Fruit fly (Drosophila melanogaster) whole organism, embryonic: Measurements from ENCODE around the gene Creld.
A peak's percentile ranks its signal among the peaks of the same experiment; 100 is the strongest.

Source experiments
- Ada2b ChIP-seq: fragments of 200-800 bp; sonication (Bioruptor generic); IDR thresholded peaks from 2 replicates; pipeline ENCODE4 v1.3.6; 2022; ENCODE audit warnings: missing biosample characterization, missing genetic modification characterization
- Blimp-1 ChIP-seq: fragments of 200-800 bp; sonication (Bioruptor generic); optimal IDR thresholded peaks from 3 replicates; lab custom pipeline; 2018; ENCODE audit warnings: missing biosample characterization, missing genetic modification characterization, mild to moderate bottlenecking, moderate library complexity, missing genetic modification reagents
- CG10147 ChIP-seq: fragments of 200-800 bp; sonication (Bioruptor generic); optimal IDR thresholded peaks from 2 replicates; lab custom pipeline; 2019; ENCODE audit warnings: missing biosample characterization, mild to moderate bottlenecking, missing genetic modification characterization, moderate library complexity
- CG10462 ChIP-seq: fragments of 200-800 bp; sonication (Bioruptor generic); optimal IDR thresholded peaks from 2 replicates; lab custom pipeline; 2016; ENCODE audit warnings: missing biosample characterization, missing genetic modification characterization
- CG12659 ChIP-seq: fragments of 200-800 bp; sonication (Bioruptor generic); optimal IDR thresholded peaks from 3 replicates; lab custom pipeline; 2017; ENCODE audit warnings: mild to moderate bottlenecking, missing biosample characterization, missing genetic modification reagents, missing genetic modification characterization
- CG13424 ChIP-seq: fragments of 200-800 bp; sonication (Bioruptor generic); optimal IDR thresholded peaks from 2 replicates; lab custom pipeline; 2019; ENCODE audit warnings: missing biosample characterization, mild to moderate bottlenecking, missing genetic modification characterization, moderate library complexity
- CG13624 ChIP-seq: fragments of 200-800 bp; sonication (Bioruptor generic); optimal IDR thresholded peaks from 2 replicates; lab custom pipeline; 2016; ENCODE audit warnings: missing biosample characterization, missing genetic modification characterization
- CG15011 ChIP-seq: fragments of 200-800 bp; sonication (Bioruptor generic); optimal IDR thresholded peaks from 3 replicates; lab custom pipeline; 2018; ENCODE audit warnings: missing biosample characterization, mild to moderate bottlenecking, missing genetic modification characterization
- CG15479 ChIP-seq: fragments of 200-800 bp; sonication (Bioruptor generic); optimal IDR thresholded peaks from 3 replicates; lab custom pipeline; 2019; ENCODE audit warnings: missing biosample characterization, mild to moderate bottlenecking, missing genetic modification characterization, moderate library complexity
- CG16813 ChIP-seq: fragments of 200-800 bp; sonication (Bioruptor generic); IDR thresholded peaks from 3 replicates; pipeline ENCODE4 v1.3.6; 2022; ENCODE audit warnings: missing biosample characterization, missing genetic modification characterization; ENCODE audit not compliant: partially characterized antibody
- CG18599 ChIP-seq: fragments of 200-800 bp; sonication (Bioruptor generic); optimal IDR thresholded peaks from 3 replicates; lab custom pipeline; 2017; ENCODE audit warnings: missing biosample characterization, missing genetic modification characterization, mild to moderate bottlenecking, moderate library complexity, missing genetic modification reagents
- CG31224 ChIP-seq: fragments of 200-800 bp; sonication (Bioruptor generic); IDR thresholded peaks from 2 replicates; pipeline ENCODE4 v1.3.6; 2022; ENCODE audit warnings: missing biosample characterization, missing genetic modification characterization
- CG4282 ChIP-seq: fragments of 200-800 bp; sonication (Bioruptor generic); optimal IDR thresholded peaks from 2 replicates; lab custom pipeline; 2016; ENCODE audit warnings: missing biosample characterization, missing genetic modification characterization
- CG6654 ChIP-seq: fragments of 200-800 bp; sonication (Bioruptor generic); optimal IDR thresholded peaks from 2 replicates; lab custom pipeline; 2017; ENCODE audit warnings: missing biosample characterization, mild to moderate bottlenecking, missing genetic modification characterization
- CG7745 ChIP-seq: fragments of 200-800 bp; sonication (Bioruptor generic); optimal IDR thresholded peaks from 2 replicates; lab custom pipeline; 2018; ENCODE audit warnings: missing biosample characterization, mild to moderate bottlenecking, missing genetic modification characterization, moderate library complexity
- CG7786 ChIP-seq: fragments of 200-800 bp; sonication (Bioruptor generic); optimal IDR thresholded peaks from 2 replicates; lab custom pipeline; 2016; ENCODE audit warnings: missing biosample characterization, missing genetic modification characterization
- CHES-1-like ChIP-seq: fragments of 200-800 bp; sonication (Bioruptor generic); optimal IDR thresholded peaks from 2 replicates; lab custom pipeline; 2016; ENCODE audit warnings: missing biosample characterization, missing genetic modification characterization
- Chrac-16 ChIP-seq: fragments of 200-800 bp; sonication (Bioruptor generic); optimal IDR thresholded peaks from 3 replicates; lab custom pipeline; 2016; ENCODE audit warnings: missing biosample characterization, missing genetic modification characterization
- Doc3 ChIP-seq: fragments of 200-800 bp; sonication (Bioruptor generic); IDR thresholded peaks from 3 replicates; pipeline ENCODE4 v1.3.6; 2022; ENCODE audit warnings: missing biosample characterization, missing genetic modification characterization; ENCODE audit not compliant: partially characterized antibody
- Dref ChIP-seq: fragments of 200-800 bp; sonication (Bioruptor generic); IDR thresholded peaks from 2 replicates; pipeline ENCODE4 v1.3.6; 2022; ENCODE audit warnings: missing biosample characterization, missing genetic modification characterization
- Drgx ChIP-seq: fragments of 200-800 bp; sonication (Bioruptor generic); IDR thresholded peaks from 2 replicates; pipeline ENCODE4 v1.3.6; 2022; ENCODE audit warnings: missing biosample characterization, missing genetic modification characterization
- Fer2 ChIP-seq: fragments of 200-800 bp; sonication (Bioruptor generic); optimal IDR thresholded peaks from 2 replicates; lab custom pipeline; 2018; ENCODE audit warnings: missing biosample characterization, mild to moderate bottlenecking, missing genetic modification characterization, moderate library complexity
- Fer3 ChIP-seq: fragments of 200-800 bp; sonication (Bioruptor generic); optimal IDR thresholded peaks from 2 replicates; lab custom pipeline; 2018; ENCODE audit warnings: missing biosample characterization, mild to moderate bottlenecking, missing genetic modification characterization, moderate library complexity
- GATAe ChIP-seq: fragments of 200-800 bp; sonication (Bioruptor generic); conservative IDR thresholded peaks from 2 replicates; pipeline ENCODE4 v1.3.6; 2022; ENCODE audit warnings: missing biosample characterization, missing genetic modification characterization
- HLH4C ChIP-seq: fragments of 200-800 bp; sonication (Bioruptor generic); IDR thresholded peaks from 3 replicates; pipeline ENCODE4 v1.3.6; 2022; ENCODE audit warnings: missing biosample characterization, missing genetic modification characterization; ENCODE audit not compliant: partially characterized antibody
- HmgZ ChIP-seq: fragments of 200-800 bp; sonication (Bioruptor generic); optimal IDR thresholded peaks from 2 replicates; lab custom pipeline; 2018; ENCODE audit warnings: missing biosample characterization, mild to moderate bottlenecking, missing genetic modification characterization
- Hr39 ChIP-seq: fragments of >200 bp; optimal IDR thresholded peaks from 2 replicates; lab custom pipeline; 2017
- Meics ChIP-seq: fragments of 200-800 bp; sonication (Bioruptor generic); optimal IDR thresholded peaks from 2 replicates; lab custom pipeline; 2017; ENCODE audit warnings: missing biosample characterization, mild to moderate bottlenecking, missing genetic modification characterization
- Nf-YA ChIP-seq: fragments of 200-800 bp; sonication (Bioruptor generic); IDR thresholded peaks from 2 replicates; pipeline ENCODE4 v1.3.6; 2022; ENCODE audit warnings: missing biosample characterization, missing genetic modification characterization
- Rx ChIP-seq: fragments of 200-800 bp; sonication (Bioruptor generic); IDR thresholded peaks from 2 replicates; pipeline ENCODE4 v1.3.6; 2022; ENCODE audit warnings: missing biosample characterization, missing genetic modification characterization
- Ssrp ChIP-seq: fragments of 200-800 bp; sonication (Bioruptor generic); optimal IDR thresholded peaks from 2 replicates; lab custom pipeline; 2018; ENCODE audit warnings: missing biosample characterization, mild to moderate bottlenecking, missing genetic modification characterization, moderate library complexity
- ara ChIP-seq: fragments of 200-800 bp; sonication (Bioruptor generic); IDR thresholded peaks from 2 replicates; pipeline ENCODE4 v1.3.6; 2022; ENCODE audit warnings: missing biosample characterization, missing genetic modification characterization
- cato ChIP-seq: fragments of 200-800 bp; sonication (Bioruptor generic); optimal IDR thresholded peaks from 2 replicates; lab custom pipeline; 2016; ENCODE audit warnings: missing biosample characterization, missing genetic modification characterization, borderline replicate concordance
- corto ChIP-seq: fragments of 200-800 bp; sonication (Bioruptor generic); optimal IDR thresholded peaks from 2 replicates; lab custom pipeline; 2016; ENCODE audit warnings: missing biosample characterization, mild to moderate bottlenecking, missing genetic modification characterization, moderate library complexity
- crp ChIP-seq, 2 experiments: fragments of 200-800 bp; sonication (Bioruptor generic); optimal IDR thresholded peaks; 2 replicates in 1 of 2; 3 replicates in 1 of 2; lab custom pipeline; 2017; ENCODE audit warnings: missing biosample characterization in 2 of 2, missing genetic modification characterization in 2 of 2, mild to moderate bottlenecking in 1 of 2, moderate library complexity in 1 of 2
- cwo ChIP-seq: fragments of 200-800 bp; sonication (Bioruptor generic); optimal IDR thresholded peaks from 3 replicates; lab custom pipeline; 2017; ENCODE audit warnings: missing biosample characterization, missing genetic modification characterization, mild to moderate bottlenecking, moderate library complexity, missing genetic modification reagents
- eyg ChIP-seq: fragments of 200-800 bp; sonication (Bioruptor generic); optimal IDR thresholded peaks from 3 replicates; lab custom pipeline; 2016; ENCODE audit warnings: missing biosample characterization, missing genetic modification characterization
- gsb-n ChIP-seq: fragments of 200-800 bp; sonication (Bioruptor generic); optimal IDR thresholded peaks from 3 replicates; lab custom pipeline; 2018; ENCODE audit warnings: missing biosample characterization, mild to moderate bottlenecking, missing genetic modification characterization
- h ChIP-seq: fragments of >200 bp; optimal IDR thresholded peaks from 2 replicates; lab custom pipeline; 2017
- maf-S ChIP-seq: fragments of 200-800 bp; sonication (Bioruptor generic); optimal IDR thresholded peaks from 2 replicates; lab custom pipeline; 2016; ENCODE audit warnings: missing biosample characterization, missing genetic modification characterization
- pan ChIP-seq, 4 experiments: fragments of >200 bp in 3 of 4; fragments of 200-800 bp in 1 of 4; sonication (Bioruptor generic) in 1 of 4; optimal IDR thresholded peaks in 3 of 4; IDR thresholded peaks in 1 of 4; 2 replicates each; pipeline versions ENCODE4 v1.3.6 to Lab custom; 2017 to 2022; ENCODE audit warnings: missing biosample characterization in 2 of 4, missing genetic modification characterization in 2 of 4, mixed read lengths in 1 of 4
- psq ChIP-seq: fragments of 200-800 bp; sonication (Bioruptor generic); optimal IDR thresholded peaks from 2 replicates; lab custom pipeline; 2017; ENCODE audit warnings: missing biosample characterization, missing genetic modification characterization
- scrt ChIP-seq: fragments of 200-800 bp; sonication (Bioruptor generic); optimal IDR thresholded peaks from 2 replicates; lab custom pipeline; 2018; ENCODE audit warnings: missing biosample characterization, mild to moderate bottlenecking, missing genetic modification characterization, moderate library complexity
- sens ChIP-seq: fragments of 200-800 bp; sonication (Bioruptor generic); peaks from one replicate; lab custom pipeline; 2016; ENCODE audit warnings: missing biosample characterization, missing genetic modification characterization
- slbo ChIP-seq: fragments of 200-800 bp; sonication (Bioruptor generic); IDR thresholded peaks from 2 replicates; pipeline ENCODE4 v1.3.6; 2022; ENCODE audit warnings: missing biosample characterization, missing genetic modification characterization
- slp2 ChIP-seq: fragments of 200-800 bp; sonication (Bioruptor generic); optimal IDR thresholded peaks from 2 replicates; lab custom pipeline; 2016; ENCODE audit warnings: missing biosample characterization, missing genetic modification characterization
- tgo ChIP-seq: fragments of 200-800 bp; sonication (Bioruptor generic); IDR thresholded peaks from 3 replicates; pipeline ENCODE4 v1.3.6; 2022; ENCODE audit warnings: missing biosample characterization, missing genetic modification characterization
- trem ChIP-seq: fragments of 200-800 bp; optimal IDR thresholded peaks from 3 replicates; lab custom pipeline; 2019; ENCODE audit warnings: missing biosample characterization, mild to moderate bottlenecking, missing genetic modification characterization, moderate library complexity
- unc-4 ChIP-seq: fragments of 200-800 bp; sonication (Bioruptor generic); IDR thresholded peaks from 2 replicates; pipeline ENCODE4 v1.3.6; 2022; ENCODE audit warnings: missing biosample characterization, missing genetic modification characterization; ENCODE audit not compliant: partially characterized antibody

Gene Creld

DNA sequence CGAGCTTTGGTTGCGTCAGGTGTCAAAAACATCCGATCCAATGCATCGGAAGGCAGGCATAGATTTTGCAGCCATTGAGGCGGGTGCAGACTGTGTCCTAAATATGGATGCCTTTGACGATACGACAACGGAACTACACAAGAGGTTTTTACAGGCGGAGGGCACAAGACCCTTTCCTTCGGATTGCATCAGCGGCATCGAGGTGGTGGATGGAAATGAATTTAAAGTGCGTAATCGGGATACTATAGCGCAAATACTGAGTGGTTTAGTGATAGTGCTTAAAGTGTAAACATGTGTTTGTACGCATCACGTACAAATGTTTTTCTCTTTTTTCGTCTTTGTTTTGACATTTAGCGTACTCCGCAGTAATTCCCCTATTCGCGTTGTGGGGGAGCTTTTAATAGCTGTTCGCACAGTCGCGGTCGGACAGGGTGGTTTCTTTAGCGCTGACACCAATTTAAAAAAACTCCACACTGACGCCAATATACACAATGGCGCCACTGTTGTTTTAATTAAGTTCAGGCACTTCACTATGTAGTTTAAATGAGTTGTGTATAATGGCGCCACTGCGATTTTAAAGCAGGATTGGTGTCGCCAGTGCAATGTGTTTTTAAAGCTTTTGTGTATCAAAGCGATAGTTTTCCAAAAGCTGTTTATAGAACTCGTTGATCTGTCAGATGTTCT is 29.3 kb upstream of the Creld start (continued):
- TF ChIP-seq CG13624: peak; percentile 84
- no peak for TF ChIP-seq eyg (GFP tag; lab: Kevin White, UChicago)
- TF ChIP-seq Blimp-1 (GFP tag; lab: Kevin White, UChicago): peak; percentile 16
- TF ChIP-seq Ada2b (GFP tag; lab: Robert Waterston, UW): no peak
- peak; percentile 39; the same call in 1 of the 3 replicates for TF ChIP-seq HLH4C (GFP tag; lab: Robert Waterston, UW)
- no peak for TF ChIP-seq CG7786
- no peak for TF ChIP-seq CG31224
- TF ChIP-seq Drgx (GFP tag; lab: Robert Waterston, UW): 0 out of 2 replicates have a peak, but pooled peaks have one; percentile 11
- no peak for TF ChIP-seq Doc3 (GFP tag; lab: Robert Waterston, UW)
- peak; percentile 39; the same call in 1 of the 2 replicates for TF ChIP-seq Rx
- peak; percentile 28 for TF ChIP-seq slp2 (GFP tag; lab: Kevin White, UChicago)
- TF ChIP-seq crp (GFP tag; optimal IDR thresholded peaks at IDR 0.05; lab: Kevin White, UChicago): peak in 1 of 2 experiments; percentile 68
- no peak for TF ChIP-seq scrt (GFP tag; lab: Kevin White, UChicago)
- peak; percentile 8 for TF ChIP-seq CG10147 (GFP tag; lab: Kevin White, UChicago)
- TF ChIP-seq psq (GFP tag; lab: Kevin White, UChicago): peak; percentile 96
- TF ChIP-seq h (lab: Kevin White, UChicago): no peak
- TF ChIP-seq Fer2 (tag; lab: Kevin White, UChicago): no peak
- TF ChIP-seq CG4282: peak; percentile 59
- TF ChIP-seq CG15011 (GFP tag; lab: Kevin White, UChicago): no peak
- no peak for TF ChIP-seq cato (GFP tag; lab: Kevin White, UChicago)
- peak; percentile 66 for TF ChIP-seq unc-4 (GFP tag; lab: Robert Waterston, UW)
- peak; percentile 65 for TF ChIP-seq slbo (GFP tag; lab: Robert Waterston, UW)
- no peak for TF ChIP-seq trem (tag; lab: Kevin White, UChicago)
- TF ChIP-seq pan (optimal IDR thresholded peaks at IDR 0.05; lab: Kevin White, UChicago): no peak
- TF ChIP-seq pan (GFP tag; optimal IDR thresholded peaks at IDR 0.05 in 1 of 2, IDR thresholded peaks at IDR 0.05 in 1 of 2): peak in 1 of 2 experiments; percentile 49
- no peak for TF ChIP-seq gsb-n (tag; lab: Kevin White, UChicago)
- TF ChIP-seq Nf-YA (GFP tag; lab: Robert Waterston, UW): no peak
- peak; percentile 59 for TF ChIP-seq sens (GFP tag; lab: Kevin White, UChicago)
- TF ChIP-seq tgo (GFP tag; lab: Robert Waterston, UW): no peak
- TF ChIP-seq HmgZ: peak; percentile 70
- TF ChIP-seq CG10462 (GFP tag; lab: Kevin White, UChicago): no peak
- TF ChIP-seq CG16813 (GFP tag; lab: Robert Waterston, UW): no peak; the same call in 2 of the 3 replicates
- TF ChIP-seq Hr39 (lab: Kevin White, UChicago): no peak
- TF ChIP-seq corto (GFP tag; lab: Kevin White, UChicago): no peak
- no peak for TF ChIP-seq CG15479 (GFP tag; lab: Kevin White, UChicago)
- no peak for TF ChIP-seq Dref (GFP tag; lab: Robert Waterston, UW)
- TF ChIP-seq Ssrp (tag; lab: Kevin White, UChicago): no peak
- peak; percentile 41 for TF ChIP-seq Meics
- TF ChIP-seq CG7745 (tag; lab: Kevin White, UChicago): no peak
- TF ChIP-seq Chrac-16 (GFP tag; lab: Kevin White, UChicago): peak; percentile 35
- peak; percentile 30 for TF ChIP-seq CG12659
- TF ChIP-seq CHES-1-like (GFP tag; lab: Kevin White, UChicago): peak; percentile 67
- no peak for TF ChIP-seq CG6654 (GFP tag; lab: Kevin White, UChicago)
- peak; percentile 34 for TF ChIP-seq Fer3
- TF ChIP-seq CG18599 (GFP tag; lab: Kevin White, UChicago): peak; percentile 56
- TF ChIP-seq ara (GFP tag; lab: Robert Waterston, UW): no peak
- TF ChIP-seq GATAe: no peak
- no peak for TF ChIP-seq cwo (GFP tag; lab: Kevin White, UChicago)
- TF ChIP-seq maf-S (GFP tag; lab: Kevin White, UChicago): peak; percentile 10
- peak; percentile 19 for TF ChIP-seq CG13424
